Worm (Caenorhabditis elegans): Measurements from ENCODE around the gene nspb-8.

DNA sequence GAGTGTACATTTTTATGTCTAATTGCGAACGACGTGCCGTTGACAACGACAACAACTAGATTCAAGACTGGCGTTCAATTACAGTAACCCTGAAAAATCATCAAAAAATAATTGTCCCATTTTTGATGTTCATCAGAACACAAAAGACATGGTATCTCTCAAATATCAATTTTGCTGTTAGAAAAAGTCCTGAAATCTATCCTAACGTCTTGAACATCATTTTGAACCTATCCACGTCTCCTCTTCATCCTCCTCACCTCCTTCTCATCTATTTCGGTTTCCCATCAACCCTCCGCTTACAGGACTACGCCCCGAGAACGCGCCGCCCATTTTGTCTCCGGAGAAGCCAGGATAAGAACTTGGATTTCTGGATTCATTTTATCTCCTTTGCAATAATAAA, 35.3 kb upstream of the nspb-8 start, which contains the start of gene mltn-9:
- TF ChIP-seq ztf-23 (GFP tag; IDR thresholded peaks at IDR 0.05) (no peak), med-1 (GFP tag; optimal IDR thresholded peaks at IDR 0.05; ENCODE audit: insufficient read depth) (no peak), ref-1 (GFP tag; conservative IDR thresholded peaks at IDR 0.05) (no peak), tab-1 (GFP tag; IDR thresholded peaks at IDR 0.05) (no peak), flt-1 (GFP tag; IDR thresholded peaks at IDR 0.05) (no peak), ztf-29 (GFP tag; IDR thresholded peaks at IDR 0.05) (no peak), cog-1 (tag; optimal IDR thresholded peaks at IDR 0.05) (no peak), klf-2 (GFP tag; conservative IDR thresholded peaks at IDR 0.05) (no peak), T22C8.4 (GFP tag; IDR thresholded peaks at IDR 0.05) (no peak)

Data from whole organism, midembryonic.